Fruit fly (Drosophila melanogaster) whole organism, pupa: ENCODE data around the gene CG34012.
"Not testable (repeated sequence)": the region's sequence is repeated elsewhere in the genome, so short reads cannot be mapped to it uniquely, and the experiment has no call there.

Experiments
- CG12605 ChIP-seq: fragments of 200-800 bp; sonication (Bioruptor generic); IDR thresholded peaks from 2 replicates; pipeline ENCODE4 v1.3.6; 2022; ENCODE audit warnings: missing biosample characterization, missing genetic modification characterization
- CG13204 ChIP-seq: fragments of 200-800 bp; sonication (Bioruptor generic); optimal IDR thresholded peaks from 2 replicates; lab custom pipeline; 2018; ENCODE audit warnings: missing biosample characterization, mild to moderate bottlenecking, missing genetic modification characterization, moderate library complexity
- CG17806 ChIP-seq: fragments of 200-800 bp; sonication (Bioruptor generic); optimal IDR thresholded peaks from 2 replicates; lab custom pipeline; 2018; ENCODE audit warnings: missing biosample characterization, mild to moderate bottlenecking, missing genetic modification characterization, moderate library complexity
- CG32121 ChIP-seq: fragments of 200-800 bp; sonication (Bioruptor generic); IDR thresholded peaks from 2 replicates; pipeline ENCODE4 v1.3.6; 2022; ENCODE audit warnings: missing biosample characterization, missing genetic modification characterization
- CG4496 ChIP-seq: fragments of 200-800 bp; sonication (Bioruptor generic); IDR thresholded peaks from 3 replicates; pipeline ENCODE4 v1.3.6; 2022; ENCODE audit warnings: missing biosample characterization, missing genetic modification characterization
- CG8159 ChIP-seq: fragments of 200-800 bp; sonication (Bioruptor generic); optimal IDR thresholded peaks from 3 replicates; lab custom pipeline; 2018; ENCODE audit warnings: missing biosample characterization, mild to moderate bottlenecking, missing genetic modification characterization, moderate library complexity
- CG8301 ChIP-seq: fragments of 200-800 bp; sonication (Bioruptor generic); optimal IDR thresholded peaks from 2 replicates; lab custom pipeline; 2018; ENCODE audit warnings: missing biosample characterization, mild to moderate bottlenecking, missing genetic modification characterization
- D1 ChIP-seq: fragments of 200-800 bp; sonication (Bioruptor generic); optimal IDR thresholded peaks from 2 replicates; lab custom pipeline; 2018; ENCODE audit warnings: missing biosample characterization, mild to moderate bottlenecking, missing genetic modification characterization, moderate library complexity
- EcR ChIP-seq: fragments of 200-800 bp; sonication (Bioruptor generic); optimal IDR thresholded peaks from 3 replicates; lab custom pipeline; 2019; ENCODE audit warnings: missing biosample characterization, missing genetic modification characterization, mild to moderate bottlenecking, moderate library complexity, missing genetic modification reagents
- Pif1A ChIP-seq: fragments of 200-800 bp; sonication (Bioruptor generic); optimal IDR thresholded peaks from 3 replicates; lab custom pipeline; 2016; ENCODE audit warnings: missing biosample characterization, missing genetic modification characterization
- Snoo ChIP-seq: fragments of 200-800 bp; sonication (Bioruptor generic); optimal IDR thresholded peaks from 3 replicates; lab custom pipeline; 2017; ENCODE audit warnings: missing biosample characterization, mild to moderate bottlenecking, missing genetic modification characterization, inconsistent platforms
- fd96Ca ChIP-seq: fragments of 200-800 bp; sonication (Bioruptor generic); IDR thresholded peaks from 3 replicates; pipeline ENCODE4 v1.3.6; 2022; ENCODE audit warnings: missing biosample characterization, missing genetic modification characterization
- gl ChIP-seq: fragments of 200-800 bp; sonication (Bioruptor generic); optimal IDR thresholded peaks from 2 replicates; lab custom pipeline; 2018; ENCODE audit warnings: missing biosample characterization, mild to moderate bottlenecking, missing genetic modification characterization
- rn ChIP-seq: fragments of 200-800 bp; sonication (Bioruptor generic); IDR thresholded peaks from 2 replicates; pipeline ENCODE4 v1.3.6; 2022; ENCODE audit warnings: missing biosample characterization, missing genetic modification characterization

dm6 chr3L:11134886-11135285 is 25.6 kb upstream of the CG34012 start, which contains the start of gene CG14143:
- not testable (repeated sequence) for TF ChIP-seq CG17806 (tag; lab: Kevin White, UChicago); fd96Ca (GFP tag; lab: Robert Waterston, UW); D1 (tag; lab: Kevin White, UChicago); CG13204 (GFP tag; lab: Kevin White, UChicago); rn (GFP tag; lab: Robert Waterston, UW); CG4496 (GFP tag; lab: Robert Waterston, UW); Pif1A (GFP tag; lab: Kevin White, UChicago); gl (tag; lab: Kevin White, UChicago); Snoo (tag; lab: Kevin White, UChicago); CG12605; EcR; CG32121; CG8159; CG8301 (tag; lab: Kevin White, UChicago)
